Fruit fly (Drosophila melanogaster) whole organism, embryonic: ENCODE results near the gene Eip93F.

Experiments used
- Asciz ChIP-seq: fragments of 200-800 bp; sonication (Bioruptor generic); optimal IDR thresholded peaks from 2 replicates; lab custom pipeline; 2017; ENCODE audit warnings: missing biosample characterization, mild to moderate bottlenecking, missing genetic modification characterization, missing genetic modification reagents
- CG10654 ChIP-seq: fragments of 200-800 bp; sonication (Bioruptor generic); optimal IDR thresholded peaks from 2 replicates; lab custom pipeline; 2016; ENCODE audit warnings: missing biosample characterization, missing genetic modification characterization
- CG10979 ChIP-seq: fragments of 200-800 bp; sonication (Bioruptor generic); optimal IDR thresholded peaks from 2 replicates; lab custom pipeline; 2018; ENCODE audit warnings: missing biosample characterization, mild to moderate bottlenecking, missing genetic modification characterization, moderate library complexity
- CG11456 ChIP-seq: fragments of 200-800 bp; sonication (Bioruptor generic); IDR thresholded peaks from 3 replicates; pipeline ENCODE4 v1.3.6; 2022; ENCODE audit warnings: missing biosample characterization, missing genetic modification characterization
- CG12299 ChIP-seq: fragments of 200-800 bp; sonication (Bioruptor generic); optimal IDR thresholded peaks from 2 replicates; lab custom pipeline; 2018; ENCODE audit warnings: missing biosample characterization, mild to moderate bottlenecking, missing genetic modification characterization
- CG13624 ChIP-seq: fragments of 200-800 bp; sonication (Bioruptor generic); optimal IDR thresholded peaks from 2 replicates; lab custom pipeline; 2016; ENCODE audit warnings: missing biosample characterization, missing genetic modification characterization
- CG15269 ChIP-seq: fragments of 200-800 bp; sonication (Bioruptor generic); optimal IDR thresholded peaks from 2 replicates; lab custom pipeline; 2018; ENCODE audit warnings: missing biosample characterization, mild to moderate bottlenecking, missing genetic modification characterization, moderate library complexity
- CG15696 ChIP-seq: fragments of 200-800 bp; sonication (Bioruptor generic); optimal IDR thresholded peaks from 2 replicates; lab custom pipeline; 2019; ENCODE audit warnings: missing biosample characterization, mild to moderate bottlenecking, missing genetic modification characterization, moderate library complexity
- CG1603 ChIP-seq: fragments of 200-800 bp; sonication (Bioruptor generic); optimal IDR thresholded peaks from 2 replicates; lab custom pipeline; 2019; ENCODE audit warnings: missing biosample characterization, mild to moderate bottlenecking, missing genetic modification characterization, moderate library complexity
- CG18476 ChIP-seq: fragments of 200-800 bp; sonication (Bioruptor generic); optimal IDR thresholded peaks from 2 replicates; lab custom pipeline; 2016; ENCODE audit warnings: missing biosample characterization, mild to moderate bottlenecking, missing genetic modification characterization
- CG2199 ChIP-seq: fragments of 200-800 bp; sonication (Bioruptor generic); IDR thresholded peaks from 3 replicates; pipeline ENCODE4 v1.3.6; 2022; ENCODE audit warnings: missing biosample characterization, missing genetic modification characterization
- CG34224 ChIP-seq: fragments of 200-800 bp; sonication (Bioruptor generic); IDR thresholded peaks from 3 replicates; pipeline ENCODE4 v1.3.6; 2022; ENCODE audit warnings: missing biosample characterization, missing genetic modification characterization; ENCODE audit not compliant: partially characterized antibody
- CG3726 ChIP-seq: fragments of 200-800 bp; sonication (Bioruptor generic); IDR thresholded peaks from 3 replicates; pipeline ENCODE4, ENCODE4 v1.3.6; 2022; ENCODE audit warnings: missing biosample characterization, missing genetic modification characterization
- CG4282 ChIP-seq: fragments of 200-800 bp; sonication (Bioruptor generic); optimal IDR thresholded peaks from 2 replicates; lab custom pipeline; 2016; ENCODE audit warnings: missing biosample characterization, missing genetic modification characterization
- CG4360 ChIP-seq: fragments of 200-800 bp; sonication (Bioruptor generic); IDR thresholded peaks from 2 replicates; pipeline ENCODE4 v1.3.6; 2022; ENCODE audit warnings: missing biosample characterization, missing genetic modification characterization
- CG4617 ChIP-seq: fragments of 200-800 bp; sonication (Bioruptor generic); optimal IDR thresholded peaks from 3 replicates; lab custom pipeline; 2016; ENCODE audit warnings: missing biosample characterization, missing genetic modification characterization, borderline replicate concordance
- CG4707 ChIP-seq: fragments of 200-800 bp; sonication (Bioruptor generic); optimal IDR thresholded peaks from 2 replicates; lab custom pipeline; 2018; ENCODE audit warnings: missing biosample characterization, mild to moderate bottlenecking, missing genetic modification characterization, moderate library complexity
- CG6175 ChIP-seq: fragments of 200-800 bp; sonication (Bioruptor generic); IDR thresholded peaks from 3 replicates; pipeline ENCODE4 v1.3.6; 2022; ENCODE audit warnings: missing biosample characterization, missing genetic modification characterization
- CG6272 ChIP-seq: fragments of 200-800 bp; sonication (Bioruptor generic); IDR thresholded peaks from 2 replicates; pipeline ENCODE4 v1.3.6; 2022; ENCODE audit warnings: missing biosample characterization, missing genetic modification characterization
- CG6689 ChIP-seq: fragments of 200-800 bp; sonication (Bioruptor generic); IDR thresholded peaks from 2 replicates; pipeline ENCODE4 v1.3.6; 2022; ENCODE audit warnings: missing biosample characterization, missing genetic modification characterization
- CG6765 ChIP-seq: fragments of 200-800 bp; sonication (Bioruptor generic); optimal IDR thresholded peaks from 3 replicates; lab custom pipeline; 2017; ENCODE audit warnings: missing biosample characterization, mild to moderate bottlenecking, missing genetic modification characterization
- CG6854 ChIP-seq: fragments of 200-800 bp; sonication (Bioruptor generic); optimal IDR thresholded peaks from 3 replicates; lab custom pipeline; 2017; ENCODE audit warnings: missing biosample characterization, mild to moderate bottlenecking, missing genetic modification characterization
- CHES-1-like ChIP-seq: fragments of 200-800 bp; sonication (Bioruptor generic); optimal IDR thresholded peaks from 2 replicates; lab custom pipeline; 2016; ENCODE audit warnings: missing biosample characterization, missing genetic modification characterization
- CTCF ChIP-seq: fragments of 200-800 bp; sonication (Bioruptor generic); optimal IDR thresholded peaks from 2 replicates; lab custom pipeline; 2017; ENCODE audit warnings: missing biosample characterization, mild to moderate bottlenecking, missing genetic modification characterization, moderate library complexity
- Camta ChIP-seq: fragments of 200-800 bp; sonication (Bioruptor generic); optimal IDR thresholded peaks from 2 replicates; lab custom pipeline; 2016; ENCODE audit warnings: missing biosample characterization, missing genetic modification characterization
- Dll ChIP-seq: fragments of 200-800 bp; sonication (Bioruptor generic); IDR thresholded peaks from 4 replicates; pipeline ENCODE4 v1.3.6; 2022; ENCODE audit warnings: missing biosample characterization, missing genetic modification characterization; ENCODE audit not compliant: partially characterized antibody
- Ets65A ChIP-seq: fragments of 200-800 bp; sonication (Bioruptor generic); peaks from one replicate; lab custom pipeline; 2016; ENCODE audit warnings: missing biosample characterization, missing genetic modification characterization
- Ets97D ChIP-seq: fragments of 200-800 bp; sonication (Bioruptor generic); optimal IDR thresholded peaks from 3 replicates; lab custom pipeline; 2016; ENCODE audit warnings: missing biosample characterization, missing genetic modification characterization
- GATAe ChIP-seq: fragments of 200-800 bp; sonication (Bioruptor generic); conservative IDR thresholded peaks from 2 replicates; pipeline ENCODE4 v1.3.6; 2022; ENCODE audit warnings: missing biosample characterization, missing genetic modification characterization
- HLH3B ChIP-seq: fragments of 200-800 bp; sonication (Bioruptor generic); IDR thresholded peaks from 2 replicates; pipeline ENCODE4 v1.3.6; 2022; ENCODE audit warnings: missing biosample characterization, missing genetic modification characterization
- Hr51 ChIP-seq, 2 experiments: fragments of 200-800 bp; sonication (Bioruptor generic); optimal IDR thresholded peaks; 2 replicates in 1 of 2; 3 replicates in 1 of 2; lab custom pipeline; 2016 to 2018; ENCODE audit warnings: missing biosample characterization in 2 of 2, missing genetic modification characterization in 2 of 2, mild to moderate bottlenecking in 1 of 2, moderate library complexity in 1 of 2
- Lpt ChIP-seq: fragments of >200 bp; optimal IDR thresholded peaks from 2 replicates; lab custom pipeline; 2018; ENCODE audit warnings: missing biosample characterization, missing genetic modification characterization
- MBD-R2 ChIP-seq: fragments of 200-800 bp; sonication (Bioruptor generic); IDR thresholded peaks from 2 replicates; pipeline ENCODE4 v1.3.6; 2022; ENCODE audit warnings: missing biosample characterization, missing genetic modification characterization
- Mrtf ChIP-seq: fragments of 200-800 bp; sonication (Bioruptor generic); IDR thresholded peaks from 3 replicates; pipeline ENCODE4 v1.3.6; 2022; ENCODE audit warnings: missing biosample characterization, missing genetic modification characterization
- Ptx1 ChIP-seq: fragments of 200-800 bp; sonication (Bioruptor generic); IDR thresholded peaks from 2 replicates; pipeline ENCODE4 v1.3.6; 2022; ENCODE audit warnings: missing biosample characterization, missing genetic modification characterization
- Side ChIP-seq: fragments of 200-800 bp; sonication (Bioruptor generic); optimal IDR thresholded peaks from 2 replicates; lab custom pipeline; 2016; ENCODE audit warnings: missing biosample characterization, missing genetic modification characterization
- ab ChIP-seq: fragments of 200-800 bp; sonication (Bioruptor generic); optimal IDR thresholded peaks from 2 replicates; lab custom pipeline; 2016; ENCODE audit warnings: missing biosample characterization, missing genetic modification characterization
- dan ChIP-seq: fragments of 200-800 bp; sonication (Bioruptor generic); IDR thresholded peaks from 2 replicates; pipeline ENCODE4 v1.3.6; 2022; ENCODE audit warnings: missing biosample characterization, missing genetic modification characterization
- fd102C ChIP-seq: fragments of 200-800 bp; sonication (Bioruptor generic); optimal IDR thresholded peaks from 2 replicates; lab custom pipeline; 2018; ENCODE audit warnings: missing biosample characterization, mild to moderate bottlenecking, missing genetic modification characterization, moderate library complexity
- grn ChIP-seq: fragments of 200-800 bp; sonication (Bioruptor generic); optimal IDR thresholded peaks from 3 replicates; lab custom pipeline; 2017; ENCODE audit warnings: missing biosample characterization, missing genetic modification characterization
- inv ChIP-seq: fragments of 200-800 bp; sonication (Bioruptor generic); IDR thresholded peaks from 2 replicates; pipeline ENCODE4 v1.3.6; 2022; ENCODE audit warnings: missing biosample characterization, missing genetic modification characterization; ENCODE audit not compliant: partially characterized antibody
- kni ChIP-seq: fragments of 200-800 bp; sonication (Bioruptor generic); optimal IDR thresholded peaks from 3 replicates; lab custom pipeline; 2017; ENCODE audit warnings: mild to moderate bottlenecking, missing biosample characterization, missing genetic modification reagents, missing genetic modification characterization
- pros ChIP-seq: fragments of 200-800 bp; sonication (Bioruptor generic); optimal IDR thresholded peaks from 3 replicates; lab custom pipeline; 2019; ENCODE audit warnings: missing biosample characterization, mild to moderate bottlenecking, missing genetic modification characterization, moderate library complexity
- psq ChIP-seq: fragments of 200-800 bp; sonication (Bioruptor generic); optimal IDR thresholded peaks from 2 replicates; lab custom pipeline; 2017; ENCODE audit warnings: missing biosample characterization, missing genetic modification characterization
- rib ChIP-seq: fragments of 200-800 bp; sonication (Bioruptor generic); IDR thresholded peaks from 2 replicates; pipeline ENCODE4 v1.3.6; 2022; ENCODE audit warnings: missing biosample characterization, missing genetic modification characterization
- sd ChIP-seq: fragments of 200-800 bp; sonication (Bioruptor generic); optimal IDR thresholded peaks from 3 replicates; lab custom pipeline; 2018; ENCODE audit warnings: missing biosample characterization, mild to moderate bottlenecking, missing genetic modification characterization, moderate library complexity
- seq ChIP-seq: fragments of 200-800 bp; sonication (Bioruptor generic); IDR thresholded peaks from 2 replicates; pipeline ENCODE4 v1.3.6; 2022; ENCODE audit warnings: missing biosample characterization, missing genetic modification characterization
- sima ChIP-seq: fragments of 200-800 bp; sonication (Bioruptor generic); optimal IDR thresholded peaks from 2 replicates; lab custom pipeline; 2016; ENCODE audit warnings: missing biosample characterization, missing genetic modification characterization
- so ChIP-seq: fragments of 200-800 bp; sonication (Bioruptor generic); IDR thresholded peaks from 3 replicates; pipeline ENCODE4 v1.3.6; 2022; ENCODE audit warnings: missing biosample characterization, missing genetic modification characterization
- sqz ChIP-seq: fragments of 200-800 bp; sonication (Bioruptor generic); optimal IDR thresholded peaks from 3 replicates; lab custom pipeline; 2018; ENCODE audit warnings: missing biosample characterization, mild to moderate bottlenecking, missing genetic modification characterization
- zen ChIP-seq: fragments of 200-800 bp; sonication (Bioruptor generic); optimal IDR thresholded peaks from 3 replicates; lab custom pipeline; 2018; ENCODE audit warnings: missing biosample characterization, mild to moderate bottlenecking, missing genetic modification characterization, moderate library complexity

The Eip93F gene

DNA sequence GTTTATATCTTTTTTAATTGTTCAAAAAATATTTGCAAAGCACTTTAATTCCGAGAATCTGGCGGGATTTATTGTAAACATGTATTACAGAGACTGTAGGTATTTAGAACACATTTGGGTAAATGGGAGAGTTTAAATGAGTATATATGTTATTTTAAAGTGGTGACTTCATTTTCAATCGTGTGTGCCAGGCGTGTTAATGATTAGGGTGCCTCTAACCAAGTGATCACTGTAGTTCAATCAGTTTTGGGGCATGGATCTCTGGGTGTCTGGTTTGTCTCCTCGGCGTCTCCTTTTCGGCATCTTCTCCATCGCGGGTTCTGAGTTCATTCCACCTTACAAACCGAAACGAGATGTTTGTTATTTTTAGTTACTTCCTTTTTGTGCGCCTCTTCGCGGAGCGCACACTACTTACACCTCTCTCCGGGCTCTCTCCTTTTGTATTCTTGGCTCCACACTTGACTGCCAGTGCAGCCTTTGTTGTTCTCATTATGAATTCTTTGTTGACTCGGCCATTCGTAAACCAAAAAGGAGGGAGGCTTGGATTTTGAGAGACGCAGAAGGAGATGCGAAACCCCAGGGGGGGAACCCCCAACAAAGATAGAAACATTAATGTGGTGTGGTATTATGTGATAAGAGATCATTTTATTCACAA is 95.0 kb downstream of the Eip93F start (continued):
- TF ChIP-seq sqz (GFP tag; lab: Kevin White, UChicago) (peak; percentile 7), Dll (GFP tag; lab: Robert Waterston, UW) (0 out of 4 replicates have a peak, but pooled peaks have one; percentile 17), CG4707 (GFP tag; lab: Kevin White, UChicago) (no peak), CG6854 (no peak), pros (GFP tag; lab: Kevin White, UChicago) (peak; percentile 58), CG4282 (no peak), psq (GFP tag; lab: Kevin White, UChicago) (peak; percentile 52), CG6175 (GFP tag; lab: Robert Waterston, UW) (no peak), Ets65A (peak; percentile 67), CG4360 (GFP tag; lab: Robert Waterston, UW) (peak; percentile 23; the same call in 1 of the 2 replicates), GATAe (GFP tag; lab: Robert Waterston, UW) (no peak), CG13624 (GFP tag; lab: Kevin White, UChicago) (no peak), Camta (no peak), CHES-1-like (GFP tag; lab: Kevin White, UChicago) (no peak), Mrtf (GFP tag; lab: Robert Waterston, UW) (no peak), CG3726 (GFP tag; lab: Robert Waterston, UW) (no peak), Hr51 (GFP tag; optimal IDR thresholded peaks at IDR 0.05; lab: Kevin White, UChicago) (no peak), Side (no peak), CG18476 (GFP tag; lab: Kevin White, UChicago) (no peak), CG34224 (GFP tag; lab: Robert Waterston, UW) (no peak), CG4617 (GFP tag; lab: Kevin White, UChicago) (no peak), CG6689 (GFP tag; lab: Robert Waterston, UW) (peak; percentile 42; the same call in 1 of the 2 replicates), sima (GFP tag; lab: Kevin White, UChicago) (no peak), kni (GFP tag; lab: Kevin White, UChicago) (no peak), seq (no peak), fd102C (GFP tag; lab: Kevin White, UChicago) (no peak), CG10979 (no peak), CG2199 (GFP tag; lab: Robert Waterston, UW) (peak; percentile 65; the same call in 1 of the 3 replicates), inv (GFP tag; lab: Robert Waterston, UW) (no peak), Asciz (GFP tag; lab: Kevin White, UChicago) (no peak), CG6272 (GFP tag; lab: Robert Waterston, UW) (no peak), zen (tag; lab: Kevin White, UChicago) (no peak), CG15696 (tag; lab: Kevin White, UChicago) (no peak), CTCF (GFP tag; lab: Kevin White, UChicago) (no peak), so (GFP tag; lab: Robert Waterston, UW) (no peak), CG15269 (tag; lab: Kevin White, UChicago) (no peak), HLH3B (GFP tag; lab: Robert Waterston, UW) (no peak), ab (GFP tag; lab: Kevin White, UChicago) (no peak), rib (no peak), sd (tag; lab: Kevin White, UChicago) (no peak), Ets97D (no peak), CG11456 (no peak), CG12299 (tag; lab: Kevin White, UChicago) (no peak), dan (no peak), CG10654 (GFP tag; lab: Kevin White, UChicago) (no peak), CG6765 (GFP tag; lab: Kevin White, UChicago) (no peak), grn (GFP tag; lab: Kevin White, UChicago) (no peak), MBD-R2 (GFP tag; lab: Robert Waterston, UW) (no peak), Lpt (GFP tag; lab: Kevin White, UChicago) (no peak), CG1603 (tag; lab: Kevin White, UChicago) (no peak), Ptx1 (GFP tag; lab: Robert Waterston, UW) (no peak)
